Worm (Caenorhabditis elegans) whole organism, mixed stage, embryonic: ENCODE data around the gene tag-343.
A peak's percentile ranks its signal among the peaks of the same experiment; 100 is the strongest.

Experiments used
- M03D4.4 ChIP-seq: sonication (generic microtip); optimal IDR thresholded peaks from 2 replicates; lab custom pipeline; 2017; ENCODE audit warnings: mild to moderate bottlenecking, missing genetic modification characterization, missing compliant biosample characterization
- bed-3 ChIP-seq: fragments of 200-800 bp; sonication (Bioruptor generic); optimal IDR thresholded peaks from 3 replicates; lab custom pipeline; 2018; ENCODE audit warnings: mild to moderate bottlenecking, missing genetic modification characterization, moderate library complexity, missing compliant biosample characterization
- blmp-1 ChIP-seq: fragments of 150-350 bp; optimal IDR thresholded peaks from 2 replicates; lab custom pipeline; 2014; ENCODE audit warnings: missing biosample characterization, missing genetic modification characterization
- ceh-39 ChIP-seq: fragments of 150-350 bp; optimal IDR thresholded peaks from 2 replicates; lab custom pipeline; 2014; ENCODE audit warnings: missing biosample characterization, missing genetic modification characterization
- ceh-43 ChIP-seq: fragments of 200-800 bp; sonication (Bioruptor generic); optimal IDR thresholded peaks from 2 replicates; lab custom pipeline; 2018; ENCODE audit warnings: mild to moderate bottlenecking, missing genetic modification characterization, moderate library complexity, missing compliant biosample characterization
- ceh-83 ChIP-seq: fragments of 200-800 bp; sonication (Bioruptor generic); optimal IDR thresholded peaks from 2 replicates; lab custom pipeline; 2018; ENCODE audit warnings: mild to moderate bottlenecking, missing genetic modification characterization, missing compliant biosample characterization
- ces-1 ChIP-seq: fragments of 150-350 bp; optimal IDR thresholded peaks from 2 replicates; lab custom pipeline; 2014; ENCODE audit warnings: missing biosample characterization, missing genetic modification reagents, missing genetic modification characterization
- cnd-1 ChIP-seq: fragments of 200-800 bp; sonication (Bioruptor generic); optimal IDR thresholded peaks from 2 replicates; lab custom pipeline; 2018; ENCODE audit warnings: mild to moderate bottlenecking, missing genetic modification characterization, missing compliant biosample characterization
- drap-1 ChIP-seq: fragments of 200-800 bp; sonication (Bioruptor generic); optimal IDR thresholded peaks from 3 replicates; lab custom pipeline; 2018; ENCODE audit warnings: mild to moderate bottlenecking, missing genetic modification characterization, missing compliant biosample characterization
- elt-1 ChIP-seq: sonication (generic microtip); optimal IDR thresholded peaks from 2 replicates; lab custom pipeline; 2017; ENCODE audit warnings: missing genetic modification characterization, mild to moderate bottlenecking, missing compliant biosample characterization, antibody characterized with exemption, moderate library complexity, borderline replicate concordance; ENCODE audit not compliant: insufficient read depth
- elt-3 ChIP-seq: fragments of 150-350 bp; optimal IDR thresholded peaks from 2 replicates; lab custom pipeline; 2014; ENCODE audit warnings: missing biosample characterization, missing genetic modification characterization
- flh-1 ChIP-seq: fragments of 200-800 bp; sonication (Bioruptor generic); optimal IDR thresholded peaks from 2 replicates; lab custom pipeline; 2018; ENCODE audit warnings: mild to moderate bottlenecking, missing genetic modification characterization, moderate library complexity, missing compliant biosample characterization
- ham-2 ChIP-seq: fragments of 200-800 bp; sonication (Bioruptor generic); optimal IDR thresholded peaks from 2 replicates; lab custom pipeline; 2018; ENCODE audit warnings: mild to moderate bottlenecking, missing genetic modification characterization, missing compliant biosample characterization
- hlh-1 ChIP-seq: fragments of 150-350 bp; optimal IDR thresholded peaks from 2 replicates; lab custom pipeline; 2014; ENCODE audit warnings: missing biosample characterization, missing genetic modification reagents, missing genetic modification characterization
- lin-13 ChIP-seq: fragments of 150-350 bp; optimal IDR thresholded peaks from 2 replicates; lab custom pipeline; 2014; ENCODE audit warnings: missing biosample characterization, missing genetic modification characterization
- lin-32 ChIP-seq: fragments of 200-800 bp; sonication (Bioruptor generic); optimal IDR thresholded peaks from 2 replicates; lab custom pipeline; 2018; ENCODE audit warnings: mild to moderate bottlenecking, missing genetic modification characterization, missing compliant biosample characterization
- lsy-2 ChIP-seq: fragments of 150-350 bp; optimal IDR thresholded peaks from 2 replicates; lab custom pipeline; 2014; ENCODE audit warnings: missing biosample characterization, missing genetic modification characterization
- mab-5 ChIP-seq: fragments of 150-350 bp; optimal IDR thresholded peaks from 2 replicates; lab custom pipeline; 2014; ENCODE audit warnings: missing biosample characterization, missing genetic modification characterization
- mep-1 ChIP-seq: fragments of 150-350 bp; optimal IDR thresholded peaks from 2 replicates; lab custom pipeline; 2017; ENCODE audit warnings: missing biosample characterization, missing genetic modification reagents, missing genetic modification characterization, inconsistent platforms
- mls-2 ChIP-seq: sonication (generic microtip); optimal IDR thresholded peaks from 2 replicates; lab custom pipeline; 2016; ENCODE audit warnings: mild to moderate bottlenecking, missing genetic modification characterization, moderate library complexity, missing compliant biosample characterization
- nhr-12 ChIP-seq: fragments of 150-350 bp; optimal IDR thresholded peaks from 2 replicates; lab custom pipeline; 2014; ENCODE audit warnings: missing biosample characterization, missing genetic modification characterization
- nhr-2 ChIP-seq: fragments of 150-350 bp; optimal IDR thresholded peaks from 2 replicates; lab custom pipeline; 2014; ENCODE audit warnings: missing biosample characterization, missing genetic modification characterization
- nhr-237 ChIP-seq: fragments of 150-350 bp; optimal IDR thresholded peaks from 2 replicates; lab custom pipeline; 2014; ENCODE audit warnings: missing biosample characterization, missing genetic modification characterization
- nhr-28 ChIP-seq: fragments of 150-350 bp; optimal IDR thresholded peaks from 2 replicates; lab custom pipeline; 2014; ENCODE audit warnings: missing biosample characterization, missing genetic modification characterization
- nhr-76 ChIP-seq: sonication (generic microtip); optimal IDR thresholded peaks from 2 replicates; lab custom pipeline; 2017; ENCODE audit warnings: missing biosample characterization, missing genetic modification characterization
- pha-4 ChIP-seq: fragments of 150-350 bp; optimal IDR thresholded peaks from 2 replicates; lab custom pipeline; 2018; ENCODE audit warnings: missing biosample characterization, missing genetic modification reagents, missing genetic modification characterization
- sem-2 ChIP-seq: fragments of 200-800 bp; sonication (Bioruptor generic); optimal IDR thresholded peaks from 2 replicates; lab custom pipeline; 2018; ENCODE audit warnings: mild to moderate bottlenecking, missing genetic modification characterization, missing compliant biosample characterization
- snpc-4 ChIP-seq: fragments of 150-350 bp; optimal IDR thresholded peaks from 2 replicates; lab custom pipeline; 2014; ENCODE audit warnings: missing biosample characterization, missing genetic modification characterization
- sptf-1 ChIP-seq: sonication (generic microtip); optimal IDR thresholded peaks from 2 replicates; lab custom pipeline; 2017; ENCODE audit warnings: mild to moderate bottlenecking, missing genetic modification characterization, moderate library complexity, missing compliant biosample characterization
- tbx-8 ChIP-seq: fragments of 200-800 bp; sonication (Bioruptor generic); optimal IDR thresholded peaks from 2 replicates; lab custom pipeline; 2018; ENCODE audit warnings: mild to moderate bottlenecking, missing genetic modification characterization, moderate library complexity, missing compliant biosample characterization
- unc-120 ChIP-seq: sonication (generic microtip); optimal IDR thresholded peaks from 2 replicates; lab custom pipeline; 2017; ENCODE audit warnings: missing genetic modification characterization, missing compliant biosample characterization; ENCODE audit not compliant: poor library complexity, severe bottlenecking
- unc-39 ChIP-seq: fragments of 150-350 bp; optimal IDR thresholded peaks from 2 replicates; lab custom pipeline; 2014; ENCODE audit warnings: missing biosample characterization, missing genetic modification characterization
- unc-62 ChIP-seq: fragments of 150-350 bp; optimal IDR thresholded peaks from 2 replicates; lab custom pipeline; 2014; ENCODE audit warnings: missing biosample characterization, missing genetic modification reagents, missing genetic modification characterization
- zip-8 ChIP-seq: fragments of 150-350 bp; optimal IDR thresholded peaks from 2 replicates; lab custom pipeline; 2014; ENCODE audit warnings: missing biosample characterization, missing genetic modification characterization
- ztf-11 ChIP-seq: fragments of 150-350 bp; optimal IDR thresholded peaks from 2 replicates; lab custom pipeline; 2014; ENCODE audit warnings: missing biosample characterization, missing genetic modification characterization

The tag-343 gene

ce11 chrX:16681910-16682493 is 7.5 kb upstream of the tag-343 start:
- TF ChIP-seq tbx-8 (GFP tag; lab: Kevin White, UChicago) (peak; percentile 10), elt-1 (tag; lab: Kevin White, UChicago) (peak; percentile 45), ceh-39 (tag; lab: Kevin White, UChicago) (peak; percentile 90), ham-2 (no peak), nhr-2 (tag; lab: Kevin White, UChicago) (peak; percentile 28), lsy-2 (tag; lab: Kevin White, UChicago) (peak; percentile 89), sptf-1 (tag; lab: Kevin White, UChicago) (peak; percentile 81), nhr-28 (tag; lab: Kevin White, UChicago) (peak; percentile 83), pha-4 (tag; lab: Kevin White, UChicago) (peak; percentile 99), elt-3 (peak; percentile 94), M03D4.4 (tag; lab: Kevin White, UChicago) (peak; percentile 60), hlh-1 (tag; lab: Kevin White, UChicago) (peak; percentile 93), nhr-76 (tag; lab: Kevin White, UChicago) (peak; percentile 40), ceh-43 (GFP tag; lab: Kevin White, UChicago) (peak; percentile 63), drap-1 (GFP tag; lab: Kevin White, UChicago) (peak; percentile 90), nhr-12 (tag; lab: Kevin White, UChicago) (peak; percentile 91), lin-13 (tag; lab: Kevin White, UChicago) (peak; percentile 73), mls-2 (tag; lab: Kevin White, UChicago) (no peak), cnd-1 (tag; lab: Kevin White, UChicago) (peak; percentile 74), unc-62 (GFP tag; lab: Kevin White, UChicago) (peak; percentile 90), snpc-4 (tag; lab: Kevin White, UChicago) (no peak), nhr-237 (tag; lab: Kevin White, UChicago) (peak; percentile 99), mab-5 (tag; lab: Kevin White, UChicago) (peak; percentile 94), lin-32 (GFP tag; lab: Kevin White, UChicago) (no peak), unc-120 (tag; lab: Kevin White, UChicago) (peak; percentile 59), ceh-83 (peak; percentile 35), mep-1 (peak; percentile 87), unc-39 (tag; lab: Kevin White, UChicago) (peak; percentile 69), ces-1 (GFP tag; lab: Kevin White, UChicago) (peak; percentile 100), bed-3 (GFP tag; lab: Kevin White, UChicago) (no peak), flh-1 (GFP tag; lab: Kevin White, UChicago) (no peak), zip-8 (tag; lab: Kevin White, UChicago) (no peak), blmp-1 (tag; lab: Kevin White, UChicago) (no peak), sem-2 (GFP tag; lab: Kevin White, UChicago) (no peak), ztf-11 (tag; lab: Kevin White, UChicago) (peak; percentile 79)

ce11 chrX:16679117-16679590 is 4.6 kb upstream of the tag-343 start, which contains the start of gene F22H10.2:
Gene F22H10.2, plus strand, starts transcription at chrX:16679540.
- TF ChIP-seq lin-32 (GFP tag; lab: Kevin White, UChicago) (no peak), pha-4 (tag; lab: Kevin White, UChicago) (no peak), sptf-1 (tag; lab: Kevin White, UChicago) (no peak)

- TF ChIP-seq pha-4 (tag; lab: Kevin White, UChicago) (no peak), ceh-39 (tag; lab: Kevin White, UChicago) (no peak), ces-1 (GFP tag; lab: Kevin White, UChicago) (no peak), zip-8 (tag; lab: Kevin White, UChicago) (no peak), cnd-1 (tag; lab: Kevin White, UChicago) (no peak), nhr-28 (tag; lab: Kevin White, UChicago) (no peak), sem-2 (GFP tag; lab: Kevin White, UChicago) (no peak), nhr-2 (tag; lab: Kevin White, UChicago) (no peak), flh-1 (GFP tag; lab: Kevin White, UChicago) (no peak), mab-5 (tag; lab: Kevin White, UChicago) (no peak), unc-62 (GFP tag; lab: Kevin White, UChicago) (no peak), unc-120 (tag; lab: Kevin White, UChicago) (no peak), ztf-11 (tag; lab: Kevin White, UChicago) (no peak), ceh-83 (no peak), nhr-12 (tag; lab: Kevin White, UChicago) (no peak), M03D4.4 (tag; lab: Kevin White, UChicago) (no peak), hlh-1 (tag; lab: Kevin White, UChicago) (no peak)
Measured at ce11 chrX:16678097-16678496, 3.6 kb upstream of the tag-343 start.
